Worm (Caenorhabditis elegans): ENCODE data around the gene K01A6.8.

DNA sequence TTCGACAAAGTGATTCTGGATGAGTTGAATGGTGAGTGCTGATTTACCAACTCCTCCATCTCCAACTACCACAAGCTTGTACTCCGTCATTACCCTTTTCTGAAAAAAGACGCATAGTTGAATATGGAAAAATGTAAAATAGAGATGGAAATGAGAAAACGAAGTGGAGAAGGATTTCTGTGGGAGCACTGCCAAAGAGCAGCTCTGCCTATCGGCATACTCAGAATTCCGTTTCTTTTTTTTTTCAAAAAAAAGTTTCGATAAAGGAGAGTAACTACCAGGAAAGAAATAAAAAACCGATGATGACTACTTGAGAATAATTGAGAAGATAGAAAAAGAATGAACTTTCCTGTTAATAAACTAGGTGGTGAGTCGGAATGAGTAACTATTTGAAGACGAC, 46.2 kb downstream of the K01A6.8 start, which contains the start of gene let-60:
- TF ChIP-seq akir-1 (GFP tag; optimal IDR thresholded peaks at IDR 0.05), result no peak
- no peak for TF ChIP-seq ztf-26 (tag; optimal IDR thresholded peaks at IDR 0.05)
- TF ChIP-seq lin-35 (GFP tag; optimal IDR thresholded peaks at IDR 0.05), result no peak
- TF ChIP-seq mcd-1 (GFP tag; IDR thresholded peaks at IDR 0.05), result no peak
- TF ChIP-seq dpff-1 (tag; optimal IDR thresholded peaks at IDR 0.05), result no peak
- no peak for TF ChIP-seq aptf-2 (GFP tag; conservative IDR thresholded peaks at IDR 0.05)
- TF ChIP-seq F22D6.2 (tag; optimal IDR thresholded peaks at IDR 0.05), result no peak
- TF ChIP-seq unc-130 (GFP tag; optimal IDR thresholded peaks at IDR 0.05), result no peak
- TF ChIP-seq sptf-2 (GFP tag; optimal IDR thresholded peaks at IDR 0.05), result no peak
- TF ChIP-seq snpc-1.3 (tag; optimal IDR thresholded peaks at IDR 0.05; ENCODE audit: insufficient read depth), result no peak
